Fruit fly (Drosophila melanogaster): Measurements from ENCODE around the gene CG12689.
A peak's percentile ranks its signal among the peaks of the same experiment; 100 is the strongest.

The CG12689 gene

dm6 chrX:7571200-7571599, 14.7 kb downstream of the CG12689 start (continued):
- TF ChIP-seq Aef1 (GFP tag; IDR thresholded peaks at IDR 0.05) (no peak), CG7786 (GFP tag; optimal IDR thresholded peaks at IDR 0.05) (no peak), Scr (GFP tag; IDR thresholded peaks at IDR 0.05; ENCODE audit: partially characterized antibody) (no peak), Hr78 (GFP tag; optimal IDR thresholded peaks at IDR 0.05) (no peak), CG13424 (tag; optimal IDR thresholded peaks at IDR 0.05) (peak; percentile 28), mam (GFP tag; optimal IDR thresholded peaks at IDR 0.05) (no peak), cas (GFP tag; IDR thresholded peaks at IDR 0.05) (no peak), Dll (GFP tag; IDR thresholded peaks at IDR 0.05; ENCODE audit: partially characterized antibody) (no peak), chm (GFP tag; IDR thresholded peaks at IDR 0.05) (0 out of 2 replicates have a peak, but pooled peaks have one; percentile 43), CG42726 (GFP tag; IDR thresholded peaks at IDR 0.05; ENCODE audit: partially characterized antibody) (no peak), gcm (GFP tag; optimal IDR thresholded peaks at IDR 0.05) (peak; percentile 48), Spps (tag; optimal IDR thresholded peaks at IDR 0.05) (peak; percentile 53), Abd-B (GFP tag; optimal IDR thresholded peaks at IDR 0.05) (peak; percentile 22), eyg (GFP tag; optimal IDR thresholded peaks at IDR 0.05) (no peak), CG12104 (GFP tag; optimal IDR thresholded peaks at IDR 0.05) (no peak), tna (GFP tag; IDR thresholded peaks at IDR 0.05; ENCODE audit: partially characterized antibody) (no peak), Dp (GFP tag; optimal IDR thresholded peaks at IDR 0.05) (no peak), CG1832 (GFP tag; optimal IDR thresholded peaks at IDR 0.05) (no peak), CG10431 (GFP tag; optimal IDR thresholded peaks at IDR 0.05) (no peak), CG7271 (tag; optimal IDR thresholded peaks at IDR 0.05) (no peak), slp2 (GFP tag; optimal IDR thresholded peaks at IDR 0.05) (no peak), tin (GFP tag; optimal IDR thresholded peaks at IDR 0.05) (peak; percentile 50), ssp (GFP tag; IDR thresholded peaks at IDR 0.05) (no peak), Dad (GFP tag; optimal IDR thresholded peaks at IDR 0.05) (peak; percentile 11), D19B (GFP tag; optimal IDR thresholded peaks at IDR 0.05) (no peak), CG9797 (GFP tag; optimal IDR thresholded peaks at IDR 0.05) (no peak), CG11504 (tag; optimal IDR thresholded peaks at IDR 0.05) (peak; percentile 59), CG14710 (tag; optimal IDR thresholded peaks at IDR 0.05) (peak; percentile 50), CG18764 (GFP tag; optimal IDR thresholded peaks at IDR 0.05) (peak; percentile 53), Opbp (GFP tag; IDR thresholded peaks at IDR 0.05; ENCODE audit: partially characterized antibody) (no peak), H15 (GFP tag; IDR thresholded peaks at IDR 0.05) (0 out of 3 replicates have a peak, but pooled peaks have one; percentile 31), Antp (GFP tag; optimal IDR thresholded peaks at IDR 0.05) (peak; percentile 24), Fer1 (GFP tag; optimal IDR thresholded peaks at IDR 0.05) (no peak), C15 (GFP tag; IDR thresholded peaks at IDR 0.05) (no peak), Doc2 (GFP tag; IDR thresholded peaks at IDR 0.05) (no peak), Dfd (GFP tag; optimal IDR thresholded peaks at IDR 0.05) (no peak), mirr (GFP tag; optimal IDR thresholded peaks at IDR 0.05) (no peak), CG2199 (GFP tag; IDR thresholded peaks at IDR 0.05) (no peak), Mad (GFP tag; optimal IDR thresholded peaks at IDR 0.05) (no peak), Max (GFP tag; optimal IDR thresholded peaks at IDR 0.05) (peak; percentile 5), CG12942 (GFP tag; optimal IDR thresholded peaks at IDR 0.05) (no peak), gcm2 (GFP tag; optimal IDR thresholded peaks at IDR 0.05) (no peak), ind (GFP tag; optimal IDR thresholded peaks at IDR 0.05) (peak; percentile 31), CG7839 (tag; optimal IDR thresholded peaks at IDR 0.05) (peak; percentile 52), her (GFP tag; optimal IDR thresholded peaks at IDR 0.05) (no peak), fd96Cb (tag; optimal IDR thresholded peaks at IDR 0.05) (peak; percentile 55), CG14860 (GFP tag; IDR thresholded peaks at IDR 0.05; ENCODE audit: partially characterized antibody) (no peak), Gsc (GFP tag; IDR thresholded peaks at IDR 0.05) (no peak), Ets65A (GFP tag) (peak; percentile 29), Rx (GFP tag; IDR thresholded peaks at IDR 0.05) (no peak), dmrt11E (tag; optimal IDR thresholded peaks at IDR 0.05) (peak; percentile 78)
